Fruit fly (Drosophila melanogaster) whole organism, pupa: ENCODE measurements around the gene CG44837.

Experiments
- CG10348 ChIP-seq: fragments of 200-800 bp; sonication (Bioruptor generic); IDR thresholded peaks from 2 replicates; pipeline ENCODE4 v1.3.6; 2022; ENCODE audit warnings: missing biosample characterization, missing genetic modification characterization
- CG12605 ChIP-seq: fragments of 200-800 bp; sonication (Bioruptor generic); IDR thresholded peaks from 2 replicates; pipeline ENCODE4 v1.3.6; 2022; ENCODE audit warnings: missing biosample characterization, missing genetic modification characterization
- CG13204 ChIP-seq: fragments of 200-800 bp; sonication (Bioruptor generic); optimal IDR thresholded peaks from 2 replicates; lab custom pipeline; 2018; ENCODE audit warnings: missing biosample characterization, mild to moderate bottlenecking, missing genetic modification characterization, moderate library complexity
- CG14655 ChIP-seq: fragments of 200-800 bp; sonication (Bioruptor generic); optimal IDR thresholded peaks from 3 replicates; lab custom pipeline; 2017; ENCODE audit warnings: mild to moderate bottlenecking, missing biosample characterization, missing genetic modification reagents, missing genetic modification characterization
- CG15710 ChIP-seq: fragments of 200-800 bp; sonication (Bioruptor generic); optimal IDR thresholded peaks from 2 replicates; lab custom pipeline; 2018; ENCODE audit warnings: missing biosample characterization, mild to moderate bottlenecking, missing genetic modification characterization, moderate library complexity
- CG32121 ChIP-seq: fragments of 200-800 bp; sonication (Bioruptor generic); IDR thresholded peaks from 2 replicates; pipeline ENCODE4 v1.3.6; 2022; ENCODE audit warnings: missing biosample characterization, missing genetic modification characterization
- CG34367 ChIP-seq: fragments of 200-800 bp; sonication (Bioruptor generic); optimal IDR thresholded peaks from 2 replicates; lab custom pipeline; 2018; ENCODE audit warnings: missing biosample characterization, mild to moderate bottlenecking, missing genetic modification characterization
- D1 ChIP-seq: fragments of 200-800 bp; sonication (Bioruptor generic); optimal IDR thresholded peaks from 2 replicates; lab custom pipeline; 2018; ENCODE audit warnings: missing biosample characterization, mild to moderate bottlenecking, missing genetic modification characterization, moderate library complexity
- EcR ChIP-seq: fragments of 200-800 bp; sonication (Bioruptor generic); optimal IDR thresholded peaks from 3 replicates; lab custom pipeline; 2019; ENCODE audit warnings: missing biosample characterization, missing genetic modification characterization, mild to moderate bottlenecking, moderate library complexity, missing genetic modification reagents
- rn ChIP-seq: fragments of 200-800 bp; sonication (Bioruptor generic); IDR thresholded peaks from 2 replicates; pipeline ENCODE4 v1.3.6; 2022; ENCODE audit warnings: missing biosample characterization, missing genetic modification characterization

DNA sequence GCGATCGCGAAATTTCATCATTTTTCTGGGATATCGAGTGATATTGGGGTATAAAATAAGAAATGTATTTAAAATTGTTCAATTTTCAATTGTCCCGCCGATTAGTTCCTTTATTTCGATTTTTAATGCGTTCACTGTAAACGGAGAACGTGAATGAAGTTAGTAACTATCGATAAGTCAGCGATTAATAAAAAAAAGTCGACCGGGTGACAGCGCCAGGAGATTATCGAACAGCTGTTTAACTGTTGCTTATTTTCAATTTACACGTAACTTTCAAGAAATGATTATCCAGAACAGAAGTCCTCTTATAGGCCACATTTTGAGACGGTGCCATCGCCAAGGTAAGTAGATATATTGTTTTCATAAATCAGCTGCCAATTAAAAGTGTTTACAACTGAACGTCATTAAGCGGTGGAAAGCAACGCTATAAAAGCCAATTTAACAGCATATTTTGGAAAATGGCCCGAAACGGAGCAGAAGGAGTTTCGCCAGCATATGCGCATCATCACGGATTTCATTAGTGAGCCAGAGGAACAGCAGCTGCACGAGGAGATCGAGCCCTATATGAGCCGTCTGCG, 123.4 kb downstream of the CG44837 start, which contains the start of gene CG14130:
- TF ChIP-seq CG34367 (no peak), CG12605 (GFP tag; lab: Robert Waterston, UW) (no peak), rn (no peak), CG14655 (GFP tag; lab: Kevin White, UChicago) (no peak), CG32121 (GFP tag; lab: Robert Waterston, UW) (no peak), D1 (tag; lab: Kevin White, UChicago) (no peak), CG10348 (GFP tag; lab: Robert Waterston, UW) (no peak), EcR (GFP tag; lab: Kevin White, UChicago) (no peak), CG15710 (tag; lab: Kevin White, UChicago) (no peak), CG13204 (GFP tag; lab: Kevin White, UChicago) (no peak)
